Fruit fly (Drosophila melanogaster) whole organism, prepupa: Measurements from ENCODE around the gene CG31075.
A peak's percentile ranks its signal among the peaks of the same experiment; 100 is the strongest.

Source experiments
- Blimp-1 ChIP-seq: fragments of 200-800 bp; sonication (Bioruptor generic); optimal IDR thresholded peaks from 3 replicates; lab custom pipeline; 2017; ENCODE audit warnings: missing biosample characterization, missing genetic modification characterization, mild to moderate bottlenecking, moderate library complexity, missing genetic modification reagents
- CG10631 ChIP-seq: fragments of 200-800 bp; sonication (Bioruptor generic); optimal IDR thresholded peaks from 2 replicates; lab custom pipeline; 2016; ENCODE audit warnings: missing biosample characterization, missing genetic modification characterization
- CG11294 ChIP-seq: fragments of 200-800 bp; sonication (Bioruptor generic); IDR thresholded peaks from 2 replicates; pipeline ENCODE4 v1.3.6; 2022; ENCODE audit warnings: missing biosample characterization, missing genetic modification characterization
- CG11762 ChIP-seq: fragments of 200-800 bp; sonication (Bioruptor generic); optimal IDR thresholded peaks from 3 replicates; lab custom pipeline; 2016; ENCODE audit warnings: missing biosample characterization, missing genetic modification characterization; ENCODE audit not compliant: insufficient read depth
- CG11902 ChIP-seq: fragments of 200-800 bp; sonication (Bioruptor generic); optimal IDR thresholded peaks from 3 replicates; lab custom pipeline; 2016; ENCODE audit warnings: missing biosample characterization, missing genetic modification characterization
- CG15336 ChIP-seq: fragments of 200-800 bp; sonication (Bioruptor generic); IDR thresholded peaks from 2 replicates; pipeline ENCODE4 v1.3.6; 2022; ENCODE audit warnings: missing biosample characterization, missing genetic modification characterization
- CG1621 ChIP-seq: fragments of 200-800 bp; sonication (Bioruptor generic); optimal IDR thresholded peaks from 3 replicates; lab custom pipeline; 2018; ENCODE audit warnings: missing biosample characterization, mild to moderate bottlenecking, missing genetic modification characterization
- CG16779 ChIP-seq: fragments of 200-800 bp; sonication (Bioruptor generic); optimal IDR thresholded peaks from 3 replicates; lab custom pipeline; 2017; ENCODE audit warnings: missing biosample characterization, mild to moderate bottlenecking, missing genetic modification characterization
- CG3032 ChIP-seq: fragments of 200-800 bp; optimal IDR thresholded peaks from 2 replicates; lab custom pipeline; 2019; ENCODE audit warnings: missing biosample characterization, mild to moderate bottlenecking, missing genetic modification characterization, moderate library complexity
- CG31627 ChIP-seq: fragments of 200-800 bp; sonication (Bioruptor generic); optimal IDR thresholded peaks from 3 replicates; lab custom pipeline; 2016; ENCODE audit warnings: missing biosample characterization, missing genetic modification characterization
- CG32006 ChIP-seq: fragments of 200-800 bp; sonication (Bioruptor generic); optimal IDR thresholded peaks from 3 replicates; lab custom pipeline; 2017; ENCODE audit warnings: missing biosample characterization, mild to moderate bottlenecking, missing genetic modification characterization
- CG34406 ChIP-seq: fragments of 200-800 bp; sonication (Bioruptor generic); optimal IDR thresholded peaks from 3 replicates; lab custom pipeline; 2016; ENCODE audit warnings: missing biosample characterization, missing genetic modification characterization
- CG3919 ChIP-seq: fragments of 200-800 bp; sonication (Bioruptor generic); optimal IDR thresholded peaks from 3 replicates; lab custom pipeline; 2016; ENCODE audit warnings: missing biosample characterization, missing genetic modification characterization
- CG4318 ChIP-seq: fragments of 200-800 bp; sonication (Bioruptor generic); optimal IDR thresholded peaks from 3 replicates; lab custom pipeline; 2017; ENCODE audit warnings: missing biosample characterization, mild to moderate bottlenecking, missing genetic modification characterization
- CG6276 ChIP-seq: fragments of 200-800 bp; sonication (Bioruptor generic); optimal IDR thresholded peaks from 2 replicates; lab custom pipeline; 2017; ENCODE audit warnings: missing biosample characterization, mild to moderate bottlenecking, missing genetic modification characterization
- CG6792 ChIP-seq: fragments of 200-800 bp; sonication (Bioruptor generic); optimal IDR thresholded peaks from 3 replicates; lab custom pipeline; 2016; ENCODE audit warnings: missing biosample characterization, missing genetic modification characterization
- CG6808 ChIP-seq: fragments of 200-800 bp; sonication (Bioruptor generic); optimal IDR thresholded peaks from 3 replicates; lab custom pipeline; 2017; ENCODE audit warnings: missing biosample characterization, missing genetic modification characterization, mild to moderate bottlenecking, moderate library complexity, missing genetic modification reagents
- CG6854 ChIP-seq: fragments of 200-800 bp; sonication (Bioruptor generic); optimal IDR thresholded peaks from 2 replicates; lab custom pipeline; 2017; ENCODE audit warnings: missing biosample characterization, mild to moderate bottlenecking, missing genetic modification characterization
- CG7368 ChIP-seq: fragments of 200-800 bp; sonication (Bioruptor generic); optimal IDR thresholded peaks from 3 replicates; lab custom pipeline; 2016; ENCODE audit warnings: missing biosample characterization, missing genetic modification characterization
- CG8119 ChIP-seq: fragments of 200-800 bp; sonication (Bioruptor generic); IDR thresholded peaks from 3 replicates; pipeline ENCODE4 v1.3.6; 2022; ENCODE audit warnings: missing biosample characterization, missing genetic modification characterization
- CG8319 ChIP-seq: fragments of 200-800 bp; sonication (Bioruptor generic); optimal IDR thresholded peaks from 3 replicates; lab custom pipeline; 2016; ENCODE audit warnings: missing biosample characterization, missing genetic modification characterization
- CG8632 ChIP-seq: fragments of 200-800 bp; sonication (Bioruptor generic); optimal IDR thresholded peaks from 3 replicates; lab custom pipeline; 2016; ENCODE audit warnings: missing biosample characterization, missing genetic modification characterization
- CG9139 ChIP-seq: fragments of 200-800 bp; sonication (Bioruptor generic); optimal IDR thresholded peaks from 3 replicates; lab custom pipeline; 2017; ENCODE audit warnings: missing biosample characterization, mild to moderate bottlenecking, missing genetic modification characterization
- Eip78C ChIP-seq: fragments of 200-800 bp; sonication (Bioruptor generic); peaks from one replicate; lab custom pipeline; 2016; ENCODE audit warnings: missing biosample characterization, missing genetic modification characterization
- Ets96B ChIP-seq: fragments of 200-800 bp; optimal IDR thresholded peaks from 2 replicates; lab custom pipeline; 2019; ENCODE audit warnings: missing biosample characterization, mild to moderate bottlenecking, missing genetic modification characterization, moderate library complexity
- Gug ChIP-seq: fragments of 200-800 bp; sonication (Bioruptor generic); IDR thresholded peaks from 2 replicates; pipeline ENCODE4 v1.3.6; 2022; ENCODE audit warnings: missing biosample characterization, missing genetic modification characterization
- Hr4 ChIP-seq: fragments of 200-800 bp; sonication (Bioruptor generic); optimal IDR thresholded peaks from 3 replicates; lab custom pipeline; 2016; ENCODE audit warnings: missing biosample characterization, missing genetic modification characterization
- Lpt ChIP-seq: fragments of 200-800 bp; sonication (Bioruptor generic); optimal IDR thresholded peaks from 3 replicates; lab custom pipeline; 2016; ENCODE audit warnings: missing biosample characterization, missing genetic modification characterization
- Met ChIP-seq: fragments of 200-800 bp; sonication (Bioruptor generic); optimal IDR thresholded peaks from 3 replicates; lab custom pipeline; 2016; ENCODE audit warnings: missing biosample characterization, missing genetic modification characterization
- OdsH ChIP-seq: fragments of 200-800 bp; sonication (Bioruptor generic); optimal IDR thresholded peaks from 3 replicates; lab custom pipeline; 2016; ENCODE audit warnings: missing biosample characterization, missing genetic modification characterization
- Smox ChIP-seq: fragments of 200-800 bp; sonication (Bioruptor generic); optimal IDR thresholded peaks from 3 replicates; lab custom pipeline; 2016; ENCODE audit warnings: missing biosample characterization, missing genetic modification characterization
- Sox102F ChIP-seq: fragments of 200-800 bp; sonication (Bioruptor generic); optimal IDR thresholded peaks from 2 replicates; lab custom pipeline; 2016; ENCODE audit warnings: missing biosample characterization, mild to moderate bottlenecking, missing genetic modification characterization
- Sox14 ChIP-seq: fragments of 200-800 bp; sonication (Bioruptor generic); optimal IDR thresholded peaks from 3 replicates; lab custom pipeline; 2016; ENCODE audit warnings: missing biosample characterization, missing genetic modification characterization
- Sox15 ChIP-seq: fragments of 200-800 bp; sonication (Bioruptor generic); optimal IDR thresholded peaks from 3 replicates; lab custom pipeline; 2016; ENCODE audit warnings: missing biosample characterization, missing genetic modification characterization
- achi ChIP-seq: fragments of 200-800 bp; sonication (Bioruptor generic); optimal IDR thresholded peaks from 3 replicates; lab custom pipeline; 2016; ENCODE audit warnings: missing biosample characterization, missing genetic modification characterization
- acj6 ChIP-seq: fragments of 200-800 bp; sonication (Bioruptor generic); optimal IDR thresholded peaks from 3 replicates; lab custom pipeline; 2016; ENCODE audit warnings: missing biosample characterization, missing genetic modification characterization
- cyc ChIP-seq: fragments of 200-800 bp; sonication (Bioruptor generic); optimal IDR thresholded peaks from 3 replicates; lab custom pipeline; 2016; ENCODE audit warnings: missing biosample characterization, missing genetic modification characterization
- dsx ChIP-seq: fragments of 200-800 bp; optimal IDR thresholded peaks from 3 replicates; lab custom pipeline; 2019; ENCODE audit warnings: missing biosample characterization, mild to moderate bottlenecking, missing genetic modification characterization, moderate library complexity; ENCODE audit not compliant: poor library complexity, severe bottlenecking
- eg ChIP-seq: fragments of 200-800 bp; sonication (Bioruptor generic); IDR thresholded peaks from 3 replicates; pipeline ENCODE4 v1.3.6; 2022; ENCODE audit warnings: missing biosample characterization, missing genetic modification characterization
- fd59A ChIP-seq: fragments of 200-800 bp; sonication (Bioruptor generic); optimal IDR thresholded peaks from 2 replicates; lab custom pipeline; 2017; ENCODE audit warnings: missing biosample characterization, mild to moderate bottlenecking, missing genetic modification characterization, missing genetic modification reagents
- fkh ChIP-seq: fragments of 200-800 bp; sonication (Bioruptor generic); optimal IDR thresholded peaks from 3 replicates; lab custom pipeline; 2017; ENCODE audit warnings: missing biosample characterization, mild to moderate bottlenecking, missing genetic modification characterization, moderate library complexity
- lz ChIP-seq: fragments of 200-800 bp; sonication (Bioruptor generic); optimal IDR thresholded peaks from 3 replicates; lab custom pipeline; 2016; ENCODE audit warnings: missing biosample characterization, missing genetic modification characterization
- net ChIP-seq: fragments of 200-800 bp; sonication (Bioruptor generic); optimal IDR thresholded peaks from 3 replicates; lab custom pipeline; 2016; ENCODE audit warnings: missing biosample characterization, missing genetic modification characterization
- spab ChIP-seq: fragments of 200-800 bp; sonication (Bioruptor generic); optimal IDR thresholded peaks from 2 replicates; lab custom pipeline; 2017; ENCODE audit warnings: missing biosample characterization, mild to moderate bottlenecking, missing genetic modification characterization, missing genetic modification reagents
- ss ChIP-seq, 2 experiments: fragments of 200-800 bp; sonication (Bioruptor generic); optimal IDR thresholded peaks; 2 replicates in 1 of 2; 3 replicates in 1 of 2; lab custom pipeline; 2017 to 2018; ENCODE audit warnings: mild to moderate bottlenecking in 2 of 2, missing biosample characterization in 2 of 2, missing genetic modification characterization in 2 of 2, moderate library complexity in 1 of 2
- svp ChIP-seq: fragments of 200-800 bp; sonication (Bioruptor generic); peaks from one replicate; lab custom pipeline; 2016; ENCODE audit warnings: missing biosample characterization, missing genetic modification characterization
- topi ChIP-seq: fragments of 200-800 bp; sonication (Bioruptor generic); optimal IDR thresholded peaks from 3 replicates; lab custom pipeline; 2016; ENCODE audit warnings: missing biosample characterization, missing genetic modification characterization
- vri ChIP-seq: fragments of 200-800 bp; sonication (Bioruptor generic); optimal IDR thresholded peaks from 3 replicates; lab custom pipeline; 2016; ENCODE audit warnings: missing biosample characterization, mild to moderate bottlenecking, missing genetic modification characterization

The CG31075 gene

dm6 chr3R:26994532-26994931 lies 6.2 kb upstream of the CG31075 start, which contains the start of gene TwdlC:
Gene TwdlC (plus strand): TSS chr3R:26994832.
- TF ChIP-seq Sox15 (GFP tag; lab: Kevin White, UChicago) (no peak), CG3032 (tag; lab: Kevin White, UChicago) (no peak)

- TF ChIP-seq Sox102F (GFP tag; lab: Kevin White, UChicago) (peak; percentile 68), CG9139 (GFP tag; lab: Kevin White, UChicago) (no peak), CG6276 (GFP tag; lab: Kevin White, UChicago) (peak; percentile 65), ss (GFP tag; optimal IDR thresholded peaks at IDR 0.05; lab: Kevin White, UChicago) (peak; percentile 15 to 57), CG11294 (no peak), CG6792 (peak; percentile 60), net (GFP tag; lab: Kevin White, UChicago) (no peak), CG8632 (peak; percentile 33), CG32006 (peak; percentile 9), vri (GFP tag; lab: Kevin White, UChicago) (peak; percentile 48), CG16779 (peak; percentile 15), CG15336 (GFP tag; lab: Robert Waterston, UW) (0 out of 2 replicates have a peak, but pooled peaks have one; percentile 24), CG4318 (GFP tag; lab: Kevin White, UChicago) (no peak), CG8319 (GFP tag; lab: Kevin White, UChicago) (peak; percentile 45), eg (0 out of 3 replicates have a peak, but pooled peaks have one; percentile 38), spab (GFP tag; lab: Kevin White, UChicago) (peak; percentile 47), CG6854 (GFP tag; lab: Kevin White, UChicago) (no peak), lz (GFP tag; lab: Kevin White, UChicago) (peak; percentile 73), CG3919 (GFP tag; lab: Kevin White, UChicago) (peak; percentile 65), CG10631 (GFP tag; lab: Kevin White, UChicago) (peak; percentile 32), CG7368 (GFP tag; lab: Kevin White, UChicago) (peak; percentile 65), CG31627 (GFP tag; lab: Kevin White, UChicago) (peak; percentile 56), Sox14 (GFP tag; lab: Kevin White, UChicago) (peak; percentile 77), topi (peak; percentile 85), CG1621 (tag; lab: Kevin White, UChicago) (no peak), CG34406 (peak; percentile 42), Eip78C (GFP tag; lab: Kevin White, UChicago) (peak; percentile 93), svp (GFP tag; lab: Kevin White, UChicago) (peak; percentile 94), Gug (GFP tag; lab: Robert Waterston, UW) (no peak), CG11902 (GFP tag; lab: Kevin White, UChicago) (peak; percentile 57), fd59A (GFP tag; lab: Kevin White, UChicago) (no peak), dsx (GFP tag; lab: Kevin White, UChicago) (peak; percentile 67), achi (GFP tag; lab: Kevin White, UChicago) (peak; percentile 65), Sox15 (GFP tag; lab: Kevin White, UChicago) (peak; percentile 5), cyc (GFP tag; lab: Kevin White, UChicago) (peak; percentile 77), CG8119 (peak; percentile 34; the same call in 1 of the 3 replicates), CG11762 (peak; percentile 46), CG3032 (tag; lab: Kevin White, UChicago) (peak; percentile 53), Smox (peak; percentile 60), Blimp-1 (GFP tag; lab: Kevin White, UChicago) (peak; percentile 53), OdsH (GFP tag; lab: Kevin White, UChicago) (peak; percentile 36), CG6808 (GFP tag; lab: Kevin White, UChicago) (peak; percentile 44), Hr4 (peak; percentile 44), Lpt (peak; percentile 26), Ets96B (tag; lab: Kevin White, UChicago) (peak; percentile 50), Met (GFP tag; lab: Kevin White, UChicago) (peak; percentile 81), fkh (GFP tag; lab: Kevin White, UChicago) (peak; percentile 70), acj6 (peak; percentile 24)
These were observed 1.6 kb upstream of the CG31075 start, which contains the start of gene CG31076 for dm6 chr3R:26989802-26990509. Gene CG31076 (minus strand): TSS chr3R:26989852.
